Fruit fly (Drosophila melanogaster) whole organism, embryonic: ENCODE data around the gene Atat.

Source experiments
- BEAF-32 ChIP-seq: fragments of 200-800 bp; sonication (Bioruptor generic); optimal IDR thresholded peaks from 3 replicates; lab custom pipeline; 2017; ENCODE audit warnings: missing biosample characterization, missing genetic modification characterization, mild to moderate bottlenecking, moderate library complexity, missing genetic modification reagents
- CG10543 ChIP-seq: fragments of 200-800 bp; sonication (Bioruptor generic); optimal IDR thresholded peaks from 3 replicates; lab custom pipeline; 2017; ENCODE audit warnings: missing biosample characterization, mild to moderate bottlenecking, missing genetic modification characterization, moderate library complexity
- CG11504 ChIP-seq: fragments of 200-800 bp; sonication (Bioruptor generic); optimal IDR thresholded peaks from 3 replicates; lab custom pipeline; 2019; ENCODE audit warnings: missing biosample characterization, mild to moderate bottlenecking, missing genetic modification characterization, moderate library complexity
- CG12299 ChIP-seq: fragments of 200-800 bp; sonication (Bioruptor generic); optimal IDR thresholded peaks from 2 replicates; lab custom pipeline; 2018; ENCODE audit warnings: missing biosample characterization, mild to moderate bottlenecking, missing genetic modification characterization
- CG13123 ChIP-seq: fragments of 200-800 bp; sonication (Bioruptor generic); optimal IDR thresholded peaks from 2 replicates; lab custom pipeline; 2016; ENCODE audit warnings: missing biosample characterization, missing genetic modification characterization
- CG14710 ChIP-seq: fragments of 200-800 bp; sonication (Bioruptor generic); optimal IDR thresholded peaks from 3 replicates; lab custom pipeline; 2019; ENCODE audit warnings: missing biosample characterization, mild to moderate bottlenecking, missing genetic modification characterization, moderate library complexity
- CG1603 ChIP-seq: fragments of 200-800 bp; sonication (Bioruptor generic); optimal IDR thresholded peaks from 2 replicates; lab custom pipeline; 2019; ENCODE audit warnings: missing biosample characterization, mild to moderate bottlenecking, missing genetic modification characterization, moderate library complexity
- CG17385 ChIP-seq: fragments of 200-800 bp; sonication (Bioruptor generic); optimal IDR thresholded peaks from 3 replicates; lab custom pipeline; 2018; ENCODE audit warnings: missing biosample characterization, mild to moderate bottlenecking, missing genetic modification characterization
- CG17829 ChIP-seq: fragments of 200-800 bp; optimal IDR thresholded peaks from 2 replicates; lab custom pipeline; 2019; ENCODE audit warnings: missing biosample characterization, mild to moderate bottlenecking, missing genetic modification characterization, moderate library complexity
- CG2199 ChIP-seq: fragments of 200-800 bp; sonication (Bioruptor generic); IDR thresholded peaks from 3 replicates; pipeline ENCODE4 v1.3.6; 2022; ENCODE audit warnings: missing biosample characterization, missing genetic modification characterization
- CG2678 ChIP-seq: fragments of 200-800 bp; sonication (Bioruptor generic); optimal IDR thresholded peaks from 3 replicates; lab custom pipeline; 2019; ENCODE audit warnings: missing biosample characterization, mild to moderate bottlenecking, missing genetic modification characterization, moderate library complexity
- CG30020 ChIP-seq: fragments of 200-800 bp; optimal IDR thresholded peaks from 2 replicates; lab custom pipeline; 2019; ENCODE audit warnings: missing biosample characterization, mild to moderate bottlenecking, missing genetic modification characterization, moderate library complexity
- CG31365 ChIP-seq: fragments of 200-800 bp; sonication (Bioruptor generic); optimal IDR thresholded peaks from 2 replicates; lab custom pipeline; 2018; ENCODE audit warnings: missing biosample characterization, mild to moderate bottlenecking, missing genetic modification characterization
- CG31441 ChIP-seq: fragments of 200-800 bp; sonication (Bioruptor generic); IDR thresholded peaks from 2 replicates; pipeline ENCODE4 v1.3.6; 2022; ENCODE audit warnings: missing biosample characterization, missing genetic modification characterization
- CG3163 ChIP-seq: fragments of 200-800 bp; sonication (Bioruptor generic); optimal IDR thresholded peaks from 3 replicates; lab custom pipeline; 2016; ENCODE audit warnings: missing biosample characterization, missing genetic modification characterization
- CG34376 ChIP-seq: fragments of 200-800 bp; sonication (Bioruptor generic); optimal IDR thresholded peaks from 2 replicates; lab custom pipeline; 2018; ENCODE audit warnings: missing biosample characterization, mild to moderate bottlenecking, missing genetic modification characterization
- CG4617 ChIP-seq: fragments of 200-800 bp; sonication (Bioruptor generic); optimal IDR thresholded peaks from 3 replicates; lab custom pipeline; 2016; ENCODE audit warnings: missing biosample characterization, missing genetic modification characterization, borderline replicate concordance
- CG6272 ChIP-seq: fragments of 200-800 bp; sonication (Bioruptor generic); IDR thresholded peaks from 2 replicates; pipeline ENCODE4 v1.3.6; 2022; ENCODE audit warnings: missing biosample characterization, missing genetic modification characterization
- CG6813 ChIP-seq: fragments of 200-800 bp; sonication (Bioruptor generic); optimal IDR thresholded peaks from 2 replicates; lab custom pipeline; 2017; ENCODE audit warnings: missing biosample characterization, missing genetic modification characterization, mild to moderate bottlenecking, moderate library complexity, missing genetic modification reagents
- CG7839 ChIP-seq: fragments of 200-800 bp; sonication (Bioruptor generic); optimal IDR thresholded peaks from 3 replicates; lab custom pipeline; 2018; ENCODE audit warnings: missing biosample characterization, mild to moderate bottlenecking, missing genetic modification characterization, moderate library complexity
- CG8478 ChIP-seq: fragments of >200 bp; optimal IDR thresholded peaks from 2 replicates; lab custom pipeline; 2018
- CG8924 ChIP-seq: fragments of 200-800 bp; optimal IDR thresholded peaks from 3 replicates; lab custom pipeline; 2019; ENCODE audit warnings: missing biosample characterization, mild to moderate bottlenecking, missing genetic modification characterization, moderate library complexity
- CG9727 ChIP-seq: fragments of 200-800 bp; sonication (Bioruptor generic); optimal IDR thresholded peaks from 3 replicates; lab custom pipeline; 2017; ENCODE audit warnings: missing biosample characterization, mild to moderate bottlenecking, missing genetic modification characterization
- CG9817 ChIP-seq: fragments of 200-800 bp; sonication (Bioruptor generic); optimal IDR thresholded peaks from 2 replicates; lab custom pipeline; 2018; ENCODE audit warnings: missing biosample characterization, mild to moderate bottlenecking, missing genetic modification characterization, moderate library complexity
- D19A ChIP-seq: fragments of 200-800 bp; optimal IDR thresholded peaks from 3 replicates; lab custom pipeline; 2019; ENCODE audit warnings: missing biosample characterization, mild to moderate bottlenecking, missing genetic modification characterization, moderate library complexity
- Deaf1 ChIP-seq: fragments of 200-800 bp; optimal IDR thresholded peaks from 3 replicates; lab custom pipeline; 2019; ENCODE audit warnings: missing biosample characterization, mild to moderate bottlenecking, missing genetic modification characterization, moderate library complexity
- Hand ChIP-seq: fragments of 200-800 bp; sonication (Bioruptor generic); optimal IDR thresholded peaks from 2 replicates; lab custom pipeline; 2017; ENCODE audit warnings: mild to moderate bottlenecking, missing biosample characterization, missing genetic modification reagents, missing genetic modification characterization
- Hey ChIP-seq: fragments of 200-800 bp; sonication (Bioruptor generic); optimal IDR thresholded peaks from 3 replicates; lab custom pipeline; 2018; ENCODE audit warnings: missing biosample characterization, mild to moderate bottlenecking, missing genetic modification characterization
- Hmr ChIP-seq: fragments of 200-800 bp; sonication (Bioruptor generic); optimal IDR thresholded peaks from 3 replicates; lab custom pipeline; 2017; ENCODE audit warnings: mild to moderate bottlenecking, missing biosample characterization, missing genetic modification reagents, missing genetic modification characterization
- Med ChIP-seq: fragments of 200-800 bp; sonication (Bioruptor generic); peaks from one replicate; lab custom pipeline; 2016; ENCODE audit warnings: missing biosample characterization, missing genetic modification characterization, mild to moderate bottlenecking, inconsistent platforms, moderate library complexity
- NC2α ChIP-seq: fragments of 200-800 bp; sonication (Bioruptor generic); optimal IDR thresholded peaks from 2 replicates; lab custom pipeline; 2016; ENCODE audit warnings: missing biosample characterization, missing genetic modification characterization
- Oaz ChIP-seq: fragments of 200-800 bp; sonication (Bioruptor generic); IDR thresholded peaks from 2 replicates; pipeline ENCODE4 v1.3.6; 2022; ENCODE audit warnings: missing biosample characterization, missing genetic modification characterization
- Pdp1 ChIP-seq, 2 experiments: fragments of 200-800 bp; sonication (Bioruptor generic); optimal IDR thresholded peaks; 3 replicates each; lab custom pipeline; 2016; ENCODE audit warnings: missing biosample characterization in 2 of 2, missing genetic modification characterization in 2 of 2, mild to moderate bottlenecking in 1 of 2, moderate library complexity in 1 of 2
- Rx ChIP-seq: fragments of 200-800 bp; sonication (Bioruptor generic); IDR thresholded peaks from 2 replicates; pipeline ENCODE4 v1.3.6; 2022; ENCODE audit warnings: missing biosample characterization, missing genetic modification characterization
- ato ChIP-seq: fragments of 200-800 bp; sonication (Bioruptor generic); IDR thresholded peaks from 2 replicates; pipeline ENCODE4 v1.3.6; 2022; ENCODE audit warnings: missing biosample characterization, missing genetic modification characterization; ENCODE audit not compliant: partially characterized antibody
- bbx ChIP-seq: fragments of 200-800 bp; sonication (Bioruptor generic); IDR thresholded peaks from 2 replicates; pipeline ENCODE4 v1.3.6; 2022; ENCODE audit warnings: missing biosample characterization, missing genetic modification characterization; ENCODE audit not compliant: partially characterized antibody
- bigmax ChIP-seq: fragments of 200-800 bp; sonication (Bioruptor generic); optimal IDR thresholded peaks from 2 replicates; lab custom pipeline; 2018; ENCODE audit warnings: missing biosample characterization, mild to moderate bottlenecking, missing genetic modification characterization
- br ChIP-seq: fragments of >200 bp; optimal IDR thresholded peaks from 2 replicates; lab custom pipeline; 2017
- croc ChIP-seq: fragments of 200-800 bp; sonication (Bioruptor generic); conservative IDR thresholded peaks from 3 replicates; pipeline ENCODE4 v1.3.6; 2022; ENCODE audit warnings: missing biosample characterization, missing genetic modification characterization
- dysf ChIP-seq: fragments of 200-800 bp; sonication (Bioruptor generic); IDR thresholded peaks from 3 replicates; pipeline ENCODE4 v1.3.6; 2022; ENCODE audit warnings: missing biosample characterization, missing genetic modification characterization
- eyg ChIP-seq: fragments of 200-800 bp; sonication (Bioruptor generic); optimal IDR thresholded peaks from 3 replicates; lab custom pipeline; 2016; ENCODE audit warnings: missing biosample characterization, missing genetic modification characterization
- fd102C ChIP-seq: fragments of 200-800 bp; sonication (Bioruptor generic); optimal IDR thresholded peaks from 2 replicates; lab custom pipeline; 2018; ENCODE audit warnings: missing biosample characterization, mild to moderate bottlenecking, missing genetic modification characterization, moderate library complexity
- gro ChIP-seq: fragments of 200-800 bp; sonication (Bioruptor generic); optimal IDR thresholded peaks from 2 replicates; lab custom pipeline; 2016; ENCODE audit warnings: missing biosample characterization, missing genetic modification characterization
- ken ChIP-seq: fragments of 200-800 bp; sonication (Bioruptor generic); IDR thresholded peaks from 3 replicates; pipeline ENCODE4 v1.3.6; 2022; ENCODE audit warnings: missing biosample characterization, missing genetic modification characterization
- lab ChIP-seq: fragments of 200-800 bp; sonication (Bioruptor generic); optimal IDR thresholded peaks from 3 replicates; lab custom pipeline; 2017; ENCODE audit warnings: missing biosample characterization, missing genetic modification characterization, mild to moderate bottlenecking, moderate library complexity, missing genetic modification reagents
- mirr ChIP-seq: fragments of 200-800 bp; sonication (Bioruptor generic); optimal IDR thresholded peaks from 3 replicates; lab custom pipeline; 2018; ENCODE audit warnings: missing biosample characterization, mild to moderate bottlenecking, missing genetic modification characterization
- seq ChIP-seq: fragments of 200-800 bp; sonication (Bioruptor generic); IDR thresholded peaks from 2 replicates; pipeline ENCODE4 v1.3.6; 2022; ENCODE audit warnings: missing biosample characterization, missing genetic modification characterization
- sug ChIP-seq: fragments of 200-800 bp; optimal IDR thresholded peaks from 2 replicates; lab custom pipeline; 2019; ENCODE audit warnings: missing biosample characterization, mild to moderate bottlenecking, missing genetic modification characterization, moderate library complexity
- tap ChIP-seq: fragments of 200-800 bp; optimal IDR thresholded peaks from 3 replicates; lab custom pipeline; 2019; ENCODE audit warnings: missing biosample characterization, mild to moderate bottlenecking, missing genetic modification characterization, moderate library complexity
- trem ChIP-seq: fragments of 200-800 bp; optimal IDR thresholded peaks from 3 replicates; lab custom pipeline; 2019; ENCODE audit warnings: missing biosample characterization, mild to moderate bottlenecking, missing genetic modification characterization, moderate library complexity
- yki ChIP-seq: fragments of >200 bp; optimal IDR thresholded peaks from 3 replicates; lab custom pipeline; 2018

Gene Atat

DNA sequence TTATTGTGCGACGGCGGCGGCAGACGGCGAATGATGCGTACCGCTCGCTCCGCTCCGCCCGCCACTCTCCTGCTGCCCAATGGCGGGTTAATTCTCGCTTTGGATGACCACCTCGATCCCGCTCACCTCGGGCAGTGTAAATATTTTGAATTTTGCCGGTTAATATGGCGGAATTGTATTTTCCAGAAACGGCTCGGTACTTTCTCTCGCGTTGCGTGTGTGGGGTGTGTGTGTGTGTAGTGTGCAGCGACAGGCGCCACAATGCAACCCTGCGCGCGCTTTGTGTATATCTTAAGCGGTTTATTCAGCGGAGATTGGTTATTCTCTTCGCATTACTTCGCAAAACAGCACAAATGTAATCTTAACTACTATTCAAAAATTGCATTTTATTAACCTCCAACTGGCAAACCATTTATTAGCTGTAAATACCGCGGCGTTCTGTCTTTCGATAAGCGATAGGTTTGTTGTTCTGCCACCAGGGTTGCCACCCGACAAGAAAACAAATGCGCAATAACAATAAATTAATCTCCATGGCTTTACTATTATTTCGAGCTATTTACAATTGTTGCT is 29.3 kb upstream of the Atat start, which contains the start of the genes phol and CG3552 (continued):
- TF ChIP-seq CG9817 (tag; lab: Kevin White, UChicago) (no peak), sug (tag; lab: Kevin White, UChicago) (peak; percentile 29), CG3163 (no peak), CG6272 (GFP tag; lab: Robert Waterston, UW) (no peak), CG8924 (tag; lab: Kevin White, UChicago) (peak; percentile 51), ato (GFP tag; lab: Robert Waterston, UW) (peak; percentile 16; the same call in 1 of the 2 replicates), bigmax (no peak), CG17385 (GFP tag; lab: Kevin White, UChicago) (peak; percentile 29), CG9727 (GFP tag; lab: Kevin White, UChicago) (peak; percentile 33), CG2678 (peak; percentile 2), Hand (GFP tag; lab: Kevin White, UChicago) (peak; percentile 6), Pdp1 (GFP tag; optimal IDR thresholded peaks at IDR 0.05; lab: Kevin White, UChicago) (peak in 1 of 2 experiments; percentile 31), fd102C (no peak), CG13123 (no peak), CG2199 (GFP tag; lab: Robert Waterston, UW) (no peak), CG8478 (lab: Kevin White, UChicago) (peak; percentile 9), Deaf1 (no peak), CG17829 (tag; lab: Kevin White, UChicago) (peak; percentile 35), BEAF-32 (GFP tag; lab: Kevin White, UChicago) (peak; percentile 57), Med (GFP tag; lab: Kevin White, UChicago) (peak; percentile 82), CG10543 (GFP tag; lab: Kevin White, UChicago) (peak; percentile 45), br (lab: Kevin White, UChicago) (no peak), Oaz (GFP tag; lab: Robert Waterston, UW) (no peak), CG30020 (tag; lab: Kevin White, UChicago) (peak; percentile 59), croc (GFP tag; lab: Robert Waterston, UW) (no peak), lab (GFP tag; lab: Kevin White, UChicago) (peak; percentile 35), CG11504 (peak; percentile 16)

DNA sequence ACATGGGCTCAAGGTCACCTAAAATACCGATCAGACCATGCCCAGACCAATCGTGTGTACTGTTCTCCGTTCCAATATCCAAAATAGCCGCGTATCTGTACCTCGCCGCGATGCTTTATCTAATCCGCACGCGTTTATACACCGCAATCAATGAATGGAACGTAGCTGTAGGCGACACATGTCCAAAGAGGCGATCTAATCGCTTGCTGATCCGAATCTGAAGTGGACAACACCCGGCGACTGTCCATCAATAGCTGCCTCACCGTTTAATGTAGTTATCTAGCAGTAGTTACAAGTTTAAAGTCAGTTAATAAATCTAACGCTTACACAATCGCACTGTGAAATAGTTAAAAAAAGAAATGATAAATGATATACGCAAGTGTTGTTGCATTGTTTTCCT is 25.9 kb upstream of the Atat start:
- 0 out of 3 replicates have a peak, but pooled peaks have one; percentile 16 for TF ChIP-seq dysf (GFP tag; lab: Robert Waterston, UW)
- TF ChIP-seq CG7839 (tag; lab: Kevin White, UChicago): no peak
- TF ChIP-seq seq (GFP tag; lab: Robert Waterston, UW): no peak
- peak; percentile 85 for TF ChIP-seq CG34376
- TF ChIP-seq trem (tag; lab: Kevin White, UChicago): no peak
- peak; percentile 57 for TF ChIP-seq Med (GFP tag; lab: Kevin White, UChicago)
- 0 out of 2 replicates have a peak, but pooled peaks have one; percentile 31 for TF ChIP-seq bbx (GFP tag; lab: Robert Waterston, UW)
- no peak for TF ChIP-seq NC2α
- TF ChIP-seq CG31365 (tag; lab: Kevin White, UChicago): no peak
- TF ChIP-seq eyg: no peak
- TF ChIP-seq tap (tag; lab: Kevin White, UChicago): no peak
- TF ChIP-seq CG1603 (tag; lab: Kevin White, UChicago): no peak
- TF ChIP-seq Pdp1 (GFP tag; optimal IDR thresholded peaks at IDR 0.05; lab: Kevin White, UChicago): peak in 1 of 2 experiments; percentile 28
- no peak for TF ChIP-seq Hmr (GFP tag; lab: Kevin White, UChicago)
- TF ChIP-seq CG12299 (tag; lab: Kevin White, UChicago): no peak
- no peak for TF ChIP-seq CG6813 (GFP tag; lab: Kevin White, UChicago)
- no peak for TF ChIP-seq yki (lab: Kevin White, UChicago)
- TF ChIP-seq CG14710 (tag; lab: Kevin White, UChicago): no peak
- TF ChIP-seq Rx (GFP tag; lab: Robert Waterston, UW): no peak
- TF ChIP-seq D19A: no peak
- peak; percentile 90 for TF ChIP-seq Hey (tag; lab: Kevin White, UChicago)
- TF ChIP-seq mirr (GFP tag; lab: Kevin White, UChicago): peak; percentile 95
- TF ChIP-seq gro (GFP tag; lab: Kevin White, UChicago): peak; percentile 5
- no peak for TF ChIP-seq CG31441 (GFP tag; lab: Robert Waterston, UW)
- no peak for TF ChIP-seq CG4617
- TF ChIP-seq ken (GFP tag; lab: Robert Waterston, UW): no peak
